Fruit fly (Drosophila melanogaster) whole organism, wandering third instar larva: ENCODE results near the gene eIF3i.

Experiments used
- CG32264 ChIP-seq: fragments of 200-800 bp; sonication (Bioruptor generic); optimal IDR thresholded peaks from 2 replicates; lab custom pipeline; 2016; ENCODE audit warnings: missing biosample characterization, missing genetic modification characterization
- Dfd ChIP-seq: fragments of >200 bp; optimal IDR thresholded peaks from 2 replicates; lab custom pipeline; 2017; ENCODE audit warnings: missing biosample characterization, missing genetic modification characterization
- Dif ChIP-seq: fragments of 200-275, 200-300 bp; sonication (Bioruptor generic); optimal IDR thresholded peaks from 2 replicates; lab custom pipeline; 2018; ENCODE audit warnings: missing biosample characterization, missing genetic modification characterization; ENCODE audit not compliant: partially characterized antibody
- GATAd ChIP-seq: sonication (Bioruptor generic); optimal IDR thresholded peaks from 2 replicates; lab custom pipeline; 2016; ENCODE audit warnings: missing biosample characterization, missing genetic modification characterization
- HLH106 ChIP-seq: fragments of 200-800 bp; optimal IDR thresholded peaks from 3 replicates; lab custom pipeline; 2019; ENCODE audit warnings: missing biosample characterization, mild to moderate bottlenecking, missing genetic modification characterization, moderate library complexity
- Hr83 ChIP-seq: fragments of 200-300 bp; sonication (Bioruptor generic); optimal IDR thresholded peaks from 2 replicates; lab custom pipeline; 2016; ENCODE audit warnings: missing biosample characterization, mild to moderate bottlenecking, missing genetic modification characterization, moderate library complexity; ENCODE audit not compliant: poor library complexity, severe bottlenecking
- Jra ChIP-seq: sonication (Bioruptor generic); optimal IDR thresholded peaks from 2 replicates; lab custom pipeline; 2016; ENCODE audit warnings: missing biosample characterization, missing genetic modification characterization
- Myc ChIP-seq: fragments of >200 bp; optimal IDR thresholded peaks from 2 replicates; lab custom pipeline; 2017
- N ChIP-seq: fragments of >200 bp; optimal IDR thresholded peaks from 2 replicates; lab custom pipeline; 2018; ENCODE audit warnings: missing biosample characterization, missing external identifiers, missing genetic modification characterization
- Sp1 ChIP-seq: fragments of 200-800 bp; sonication (Bioruptor generic); optimal IDR thresholded peaks from 3 replicates; lab custom pipeline; 2019; ENCODE audit warnings: missing biosample characterization, mild to moderate bottlenecking, missing genetic modification characterization, moderate library complexity
- br ChIP-seq: fragments of 200-800 bp; sonication (Bioruptor generic); optimal IDR thresholded peaks from 2 replicates; lab custom pipeline; 2016; ENCODE audit warnings: missing biosample characterization, missing genetic modification characterization
- dsf ChIP-seq: sonication (Bioruptor generic); optimal IDR thresholded peaks from 2 replicates; lab custom pipeline; 2016; ENCODE audit warnings: missing biosample characterization, missing genetic modification characterization, borderline replicate concordance
- ey ChIP-seq: fragments of 200-800 bp; sonication (Bioruptor generic); optimal IDR thresholded peaks from 2 replicates; lab custom pipeline; 2016; ENCODE audit warnings: missing biosample characterization, missing genetic modification characterization
- fru ChIP-seq: fragments of 200-800 bp; sonication (Bioruptor generic); optimal IDR thresholded peaks from 3 replicates; lab custom pipeline; 2016; ENCODE audit warnings: missing biosample characterization, mild to moderate bottlenecking, missing genetic modification characterization
- h ChIP-seq: fragments of 200-800 bp; sonication (Bioruptor generic); optimal IDR thresholded peaks from 3 replicates; lab custom pipeline; 2016; ENCODE audit warnings: missing biosample characterization, mild to moderate bottlenecking, missing genetic modification characterization
- pan ChIP-seq: fragments of >200 bp; optimal IDR thresholded peaks from 2 replicates; lab custom pipeline; 2017
- psq ChIP-seq: fragments of 200-800 bp; sonication (Bioruptor generic); optimal IDR thresholded peaks from 3 replicates; lab custom pipeline; 2017; ENCODE audit warnings: missing biosample characterization, mild to moderate bottlenecking, missing genetic modification characterization, moderate library complexity
- sage ChIP-seq: fragments of 200-800 bp; sonication (Bioruptor generic); optimal IDR thresholded peaks from 2 replicates; lab custom pipeline; 2016; ENCODE audit warnings: missing biosample characterization, mild to moderate bottlenecking, missing genetic modification characterization
- tai ChIP-seq: sonication (Bioruptor generic); optimal IDR thresholded peaks from 2 replicates; lab custom pipeline; 2016; ENCODE audit warnings: missing biosample characterization, missing genetic modification characterization
- woc ChIP-seq: sonication (Bioruptor generic); optimal IDR thresholded peaks from 2 replicates; lab custom pipeline; 2016; ENCODE audit warnings: missing biosample characterization, mild to moderate bottlenecking, missing genetic modification characterization

eIF3i gene

DNA sequence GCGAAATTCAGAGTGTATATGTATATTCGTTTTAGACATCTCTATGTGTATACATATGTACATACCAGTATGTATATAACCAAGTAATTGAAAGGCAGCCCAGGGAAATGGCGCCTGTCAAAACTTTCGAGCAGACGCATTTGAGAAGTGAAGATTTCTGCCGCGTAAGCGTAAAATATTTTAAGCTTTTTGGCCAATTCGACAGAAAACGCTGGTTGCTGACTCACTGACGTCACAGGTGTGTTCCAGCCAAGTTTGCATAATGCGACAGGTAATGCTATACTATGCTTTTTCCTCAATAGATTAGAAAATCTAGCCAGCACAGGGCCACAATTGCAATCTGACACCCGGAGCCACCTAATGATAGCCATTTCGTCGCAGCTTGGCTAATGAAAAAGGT is 50.8 kb downstream of the eIF3i start:
- no peak for TF ChIP-seq tai (GFP tag; lab: Kevin White, UChicago)
- no peak for TF ChIP-seq N (GFP tag; lab: Kevin White, UChicago)
- no peak for TF ChIP-seq Jra
- no peak for TF ChIP-seq Sp1
- TF ChIP-seq Hr83 = no peak
- TF ChIP-seq Myc (lab: Kevin White, UChicago) = no peak
- no peak for TF ChIP-seq dsf (GFP tag; lab: Kevin White, UChicago)
- no peak for TF ChIP-seq Dfd (GFP tag; lab: Kevin White, UChicago)
- no peak for TF ChIP-seq CG32264
- TF ChIP-seq pan (lab: Kevin White, UChicago) = no peak
- TF ChIP-seq sage (GFP tag; lab: Kevin White, UChicago) = no peak
- no peak for TF ChIP-seq fru (GFP tag; lab: Kevin White, UChicago)
- no peak for TF ChIP-seq HLH106 (tag; lab: Kevin White, UChicago)
- no peak for TF ChIP-seq woc
- no peak for TF ChIP-seq psq (GFP tag; lab: Kevin White, UChicago)
- TF ChIP-seq br (GFP tag; lab: Kevin White, UChicago) = no peak
- TF ChIP-seq Dif (GFP tag; lab: Kevin White, UChicago) = no peak
- TF ChIP-seq h (GFP tag; lab: Kevin White, UChicago) = no peak
- TF ChIP-seq GATAd = no peak
- TF ChIP-seq ey (GFP tag; lab: Kevin White, UChicago) = no peak
